Fruit fly (Drosophila melanogaster) whole organism, embryonic: ENCODE results near the gene CG17169.

Experiments
- CG10366 ChIP-seq: fragments of 200-800 bp; sonication (Bioruptor generic); IDR thresholded peaks from 2 replicates; pipeline ENCODE4 v1.3.6; 2022; ENCODE audit warnings: missing biosample characterization, missing genetic modification characterization
- CG10565 ChIP-seq: fragments of 200-800 bp; sonication (Bioruptor generic); optimal IDR thresholded peaks from 3 replicates; lab custom pipeline; 2016; ENCODE audit warnings: missing biosample characterization, mild to moderate bottlenecking, missing genetic modification characterization
- CG11696 ChIP-seq: fragments of 200-800 bp; sonication (Bioruptor generic); IDR thresholded peaks from 2 replicates; pipeline ENCODE4 v1.3.6; 2022; ENCODE audit warnings: missing biosample characterization, missing genetic modification characterization
- CG12744 ChIP-seq: fragments of 200-800 bp; sonication (Bioruptor generic); optimal IDR thresholded peaks from 2 replicates; lab custom pipeline; 2016; ENCODE audit warnings: missing biosample characterization, missing genetic modification characterization
- CG13296 ChIP-seq: fragments of 200-800 bp; sonication (Bioruptor generic); optimal IDR thresholded peaks from 3 replicates; lab custom pipeline; 2018; ENCODE audit warnings: missing biosample characterization, mild to moderate bottlenecking, missing genetic modification characterization
- CG13894 ChIP-seq: fragments of 200-800 bp; sonication (Bioruptor generic); optimal IDR thresholded peaks from 3 replicates; lab custom pipeline; 2018; ENCODE audit warnings: missing biosample characterization, mild to moderate bottlenecking, missing genetic modification characterization, moderate library complexity
- CG14050 ChIP-seq: fragments of 200-800 bp; sonication (Bioruptor generic); IDR thresholded peaks from 3 replicates; pipeline ENCODE4 v1.3.6; 2022; ENCODE audit warnings: missing biosample characterization, missing genetic modification characterization
- CG15073 ChIP-seq: fragments of 200-800 bp; sonication (Bioruptor generic); optimal IDR thresholded peaks from 2 replicates; lab custom pipeline; 2016; ENCODE audit warnings: missing biosample characterization, missing genetic modification characterization
- CG16813 ChIP-seq: fragments of 200-800 bp; sonication (Bioruptor generic); IDR thresholded peaks from 3 replicates; pipeline ENCODE4 v1.3.6; 2022; ENCODE audit warnings: missing biosample characterization, missing genetic modification characterization; ENCODE audit not compliant: partially characterized antibody
- CG16815 ChIP-seq: fragments of 200-800 bp; sonication (Bioruptor generic); optimal IDR thresholded peaks from 3 replicates; lab custom pipeline; 2017; ENCODE audit warnings: missing biosample characterization, mild to moderate bottlenecking, missing genetic modification characterization
- CG17361 ChIP-seq: fragments of 200-800 bp; sonication (Bioruptor generic); IDR thresholded peaks from 3 replicates; pipeline ENCODE4 v1.3.6; 2022; ENCODE audit warnings: missing biosample characterization, missing genetic modification characterization
- CG17802 ChIP-seq: fragments of 200-800 bp; sonication (Bioruptor generic); optimal IDR thresholded peaks from 2 replicates; lab custom pipeline; 2018; ENCODE audit warnings: missing biosample characterization, mild to moderate bottlenecking, missing genetic modification characterization, moderate library complexity
- CG18262 ChIP-seq: fragments of 200-800 bp; optimal IDR thresholded peaks from 3 replicates; lab custom pipeline; 2019; ENCODE audit warnings: missing biosample characterization, mild to moderate bottlenecking, missing genetic modification characterization, moderate library complexity
- CG2116 ChIP-seq: fragments of 200-800 bp; sonication (Bioruptor generic); optimal IDR thresholded peaks from 3 replicates; lab custom pipeline; 2018; ENCODE audit warnings: missing biosample characterization, mild to moderate bottlenecking, missing genetic modification characterization
- CG2199 ChIP-seq: fragments of 200-800 bp; sonication (Bioruptor generic); IDR thresholded peaks from 3 replicates; pipeline ENCODE4 v1.3.6; 2022; ENCODE audit warnings: missing biosample characterization, missing genetic modification characterization
- CG3847 ChIP-seq: fragments of 200-800 bp; sonication (Bioruptor generic); IDR thresholded peaks from 2 replicates; pipeline ENCODE4 v1.3.6; 2022; ENCODE audit warnings: missing biosample characterization, missing genetic modification characterization
- CG6791 ChIP-seq: fragments of 200-800 bp; sonication (Bioruptor generic); IDR thresholded peaks from 3 replicates; pipeline ENCODE4 v1.3.6; 2022; ENCODE audit warnings: missing biosample characterization, missing genetic modification characterization; ENCODE audit not compliant: partially characterized antibody
- CG9932 ChIP-seq: fragments of 200-800 bp; sonication (Bioruptor generic); IDR thresholded peaks from 2 replicates; pipeline ENCODE4 v1.3.6; 2022; ENCODE audit warnings: missing biosample characterization, missing genetic modification characterization
- Dip3 ChIP-seq: fragments of 200-800 bp; sonication (Bioruptor generic); optimal IDR thresholded peaks from 3 replicates; lab custom pipeline; 2016; ENCODE audit warnings: missing biosample characterization, missing genetic modification characterization
- Dll ChIP-seq: fragments of 200-800 bp; sonication (Bioruptor generic); IDR thresholded peaks from 4 replicates; pipeline ENCODE4 v1.3.6; 2022; ENCODE audit warnings: missing biosample characterization, missing genetic modification characterization; ENCODE audit not compliant: partially characterized antibody
- Doc2 ChIP-seq: fragments of 200-800 bp; sonication (Bioruptor generic); IDR thresholded peaks from 2 replicates; pipeline ENCODE4 v1.3.6; 2022; ENCODE audit warnings: missing biosample characterization, missing genetic modification characterization
- Gug ChIP-seq: fragments of 200-800 bp; sonication (Bioruptor generic); IDR thresholded peaks from 4 replicates; pipeline ENCODE4 v1.3.6; 2022; ENCODE audit warnings: missing biosample characterization, missing genetic modification characterization
- HLH3B ChIP-seq: fragments of 200-800 bp; sonication (Bioruptor generic); IDR thresholded peaks from 2 replicates; pipeline ENCODE4 v1.3.6; 2022; ENCODE audit warnings: missing biosample characterization, missing genetic modification characterization
- HmgZ ChIP-seq: fragments of 200-800 bp; sonication (Bioruptor generic); optimal IDR thresholded peaks from 2 replicates; lab custom pipeline; 2018; ENCODE audit warnings: missing biosample characterization, mild to moderate bottlenecking, missing genetic modification characterization
- Lhr ChIP-seq: fragments of 200-800 bp; sonication (Bioruptor generic); optimal IDR thresholded peaks from 3 replicates; lab custom pipeline; 2017; ENCODE audit warnings: mild to moderate bottlenecking, missing biosample characterization, missing genetic modification reagents, missing genetic modification characterization
- Max ChIP-seq: fragments of 200-800 bp; sonication (Bioruptor generic); optimal IDR thresholded peaks from 2 replicates; lab custom pipeline; 2016; ENCODE audit warnings: missing biosample characterization, mild to moderate bottlenecking, missing genetic modification characterization
- Oaz ChIP-seq: fragments of 200-800 bp; sonication (Bioruptor generic); IDR thresholded peaks from 2 replicates; pipeline ENCODE4 v1.3.6; 2022; ENCODE audit warnings: missing biosample characterization, missing genetic modification characterization
- Ptx1 ChIP-seq: fragments of 200-800 bp; sonication (Bioruptor generic); IDR thresholded peaks from 2 replicates; pipeline ENCODE4 v1.3.6; 2022; ENCODE audit warnings: missing biosample characterization, missing genetic modification characterization
- Sox102F ChIP-seq: fragments of 200-800 bp; sonication (Bioruptor generic); optimal IDR thresholded peaks from 2 replicates; lab custom pipeline; 2018; ENCODE audit warnings: missing biosample characterization, mild to moderate bottlenecking, missing genetic modification characterization, moderate library complexity
- Sry-δ ChIP-seq: fragments of 200-800 bp; sonication (Bioruptor generic); optimal IDR thresholded peaks from 2 replicates; lab custom pipeline; 2016; ENCODE audit warnings: missing biosample characterization, missing genetic modification characterization
- Stat92E ChIP-seq, 3 experiments: fragments of >200 bp in 2 of 3; fragments of 200-800 bp in 1 of 3; sonication (Bioruptor generic) in 1 of 3; optimal IDR thresholded peaks; 2 replicates each; lab custom pipeline; 2017 to 2019; ENCODE audit warnings: missing biosample characterization in 3 of 3, missing genetic modification characterization in 3 of 3, mild to moderate bottlenecking in 1 of 3, moderate library complexity in 1 of 3
- TFAM ChIP-seq: fragments of 200-800 bp; sonication (Bioruptor generic); optimal IDR thresholded peaks from 2 replicates; lab custom pipeline; 2017; ENCODE audit warnings: missing biosample characterization, missing genetic modification characterization, inconsistent platforms
- Taf1 ChIP-seq: fragments of 200-800 bp; sonication (Bioruptor generic); IDR thresholded peaks from 2 replicates; pipeline ENCODE4 v1.3.6; 2022; ENCODE audit warnings: missing biosample characterization, missing genetic modification characterization
- YL-1 ChIP-seq: fragments of 200-800 bp; sonication (Bioruptor generic); optimal IDR thresholded peaks from 3 replicates; lab custom pipeline; 2017; ENCODE audit warnings: missing biosample characterization, mild to moderate bottlenecking, missing genetic modification characterization
- bab2 ChIP-seq: fragments of 200-800 bp; sonication (Bioruptor generic); optimal IDR thresholded peaks from 2 replicates; lab custom pipeline; 2016; ENCODE audit warnings: missing biosample characterization, missing genetic modification characterization
- btn ChIP-seq: fragments of 200-800 bp; sonication (Bioruptor generic); optimal IDR thresholded peaks from 2 replicates; lab custom pipeline; 2016; ENCODE audit warnings: missing biosample characterization, missing genetic modification characterization
- crc ChIP-seq: fragments of 200-800 bp; sonication (Bioruptor generic); optimal IDR thresholded peaks from 2 replicates; lab custom pipeline; 2016; ENCODE audit warnings: missing biosample characterization, missing genetic modification characterization
- exex ChIP-seq: fragments of 200-800 bp; sonication (Bioruptor generic); optimal IDR thresholded peaks from 4 replicates; lab custom pipeline; 2018; ENCODE audit warnings: missing biosample characterization, mild to moderate bottlenecking, missing genetic modification characterization, moderate library complexity
- gce ChIP-seq: fragments of 200-800 bp; sonication (Bioruptor generic); IDR thresholded peaks from 3 replicates; pipeline ENCODE4 v1.3.6; 2022; ENCODE audit warnings: missing biosample characterization, missing genetic modification characterization
- gcm ChIP-seq: fragments of 200-800 bp; sonication (Bioruptor generic); optimal IDR thresholded peaks from 2 replicates; lab custom pipeline; 2019; ENCODE audit warnings: missing biosample characterization, mild to moderate bottlenecking, missing genetic modification characterization, moderate library complexity
- kay ChIP-seq: fragments of 200-800 bp; sonication (Bioruptor generic); optimal IDR thresholded peaks from 2 replicates; lab custom pipeline; 2016; ENCODE audit warnings: missing biosample characterization, missing genetic modification characterization
- mld ChIP-seq: fragments of 200-800 bp; sonication (Bioruptor generic); IDR thresholded peaks from 3 replicates; pipeline ENCODE4 v1.3.6; 2022; ENCODE audit warnings: missing biosample characterization, missing genetic modification characterization; ENCODE audit not compliant: partially characterized antibody
- nerfin-2 ChIP-seq: fragments of 200-800 bp; sonication (Bioruptor generic); IDR thresholded peaks from 2 replicates; pipeline ENCODE4 v1.3.6; 2022; ENCODE audit warnings: missing biosample characterization, missing genetic modification characterization; ENCODE audit not compliant: partially characterized antibody
- oc ChIP-seq: fragments of 200-800 bp; sonication (Bioruptor generic); optimal IDR thresholded peaks from 2 replicates; lab custom pipeline; 2018; ENCODE audit warnings: missing biosample characterization, mild to moderate bottlenecking, missing genetic modification characterization, moderate library complexity
- sd ChIP-seq: fragments of 200-800 bp; sonication (Bioruptor generic); optimal IDR thresholded peaks from 3 replicates; lab custom pipeline; 2018; ENCODE audit warnings: missing biosample characterization, mild to moderate bottlenecking, missing genetic modification characterization, moderate library complexity
- sisA ChIP-seq: fragments of 200-800 bp; sonication (Bioruptor generic); IDR thresholded peaks from 2 replicates; pipeline ENCODE4 v1.3.6; 2022; ENCODE audit warnings: missing biosample characterization, missing genetic modification characterization
- tap ChIP-seq: fragments of 200-800 bp; optimal IDR thresholded peaks from 3 replicates; lab custom pipeline; 2019; ENCODE audit warnings: missing biosample characterization, mild to moderate bottlenecking, missing genetic modification characterization, moderate library complexity
- toy ChIP-seq: fragments of 200-800 bp; sonication (Bioruptor generic); IDR thresholded peaks from 2 replicates; pipeline ENCODE4 v1.3.6; 2022; ENCODE audit warnings: missing biosample characterization, missing genetic modification characterization
- unc-4 ChIP-seq: fragments of 200-800 bp; sonication (Bioruptor generic); IDR thresholded peaks from 2 replicates; pipeline ENCODE4 v1.3.6; 2022; ENCODE audit warnings: missing biosample characterization, missing genetic modification characterization; ENCODE audit not compliant: partially characterized antibody
- wek ChIP-seq: fragments of 200-800 bp; sonication (Bioruptor generic); optimal IDR thresholded peaks from 3 replicates; lab custom pipeline; 2018; ENCODE audit warnings: missing biosample characterization, mild to moderate bottlenecking, missing genetic modification characterization, moderate library complexity
- wor ChIP-seq: fragments of 200-800 bp; sonication (Bioruptor generic); IDR thresholded peaks from 2 replicates; pipeline ENCODE4 v1.3.6; 2022; ENCODE audit warnings: missing biosample characterization, missing genetic modification characterization

The CG17169 gene

DNA sequence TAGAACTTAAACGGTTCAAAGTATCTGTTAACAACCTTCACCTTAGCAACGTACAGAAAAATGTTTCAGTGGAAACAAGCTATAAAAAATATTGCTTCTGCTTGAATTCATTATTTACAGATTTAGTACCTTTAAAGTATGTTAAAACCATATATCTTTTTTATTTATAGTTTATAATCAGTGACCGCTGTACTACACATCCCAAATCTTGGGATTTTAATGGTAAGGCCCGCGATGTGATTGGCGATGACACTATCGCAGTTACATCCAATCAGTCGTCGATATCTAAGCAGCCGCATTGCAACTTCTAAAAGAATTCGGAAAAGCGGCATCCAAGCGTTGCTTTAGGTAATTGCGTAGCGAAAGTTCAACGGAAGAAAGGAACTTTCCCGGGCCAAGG is 12.8 kb downstream of the CG17169 start (continued):
- no peak for TF ChIP-seq Doc2 (GFP tag; lab: Robert Waterston, UW)
- TF ChIP-seq Dll: peak; percentile 67
- no peak for TF ChIP-seq CG2199 (GFP tag; lab: Robert Waterston, UW)
- TF ChIP-seq Oaz (GFP tag; lab: Robert Waterston, UW): no peak
- no peak for TF ChIP-seq wek (GFP tag; lab: Kevin White, UChicago)
- TF ChIP-seq CG16815 (GFP tag; lab: Kevin White, UChicago): no peak
- TF ChIP-seq YL-1 (GFP tag; lab: Kevin White, UChicago): no peak
- no peak for TF ChIP-seq CG15073 (GFP tag; lab: Kevin White, UChicago)
- no peak for TF ChIP-seq Lhr (GFP tag; lab: Kevin White, UChicago)
- no peak for TF ChIP-seq bab2 (GFP tag; lab: Kevin White, UChicago)
- TF ChIP-seq unc-4 (GFP tag; lab: Robert Waterston, UW): peak; percentile 61; the same call in 1 of the 2 replicates
- TF ChIP-seq tap (tag; lab: Kevin White, UChicago): no peak
- no peak for TF ChIP-seq CG13296 (GFP tag; lab: Kevin White, UChicago)
- peak; percentile 70 for TF ChIP-seq CG16813 (GFP tag; lab: Robert Waterston, UW)
- TF ChIP-seq CG14050 (GFP tag; lab: Robert Waterston, UW): no peak
- no peak for TF ChIP-seq gce (GFP tag; lab: Robert Waterston, UW)
- TF ChIP-seq CG2116: no peak
- no peak for TF ChIP-seq CG6791 (GFP tag; lab: Robert Waterston, UW)
- no peak for TF ChIP-seq HLH3B (GFP tag; lab: Robert Waterston, UW)
- TF ChIP-seq nerfin-2 (GFP tag; lab: Robert Waterston, UW): no peak
- TF ChIP-seq oc (tag; lab: Kevin White, UChicago): no peak
- TF ChIP-seq Ptx1 (GFP tag; lab: Robert Waterston, UW): no peak
- no peak for TF ChIP-seq crc (GFP tag; lab: Kevin White, UChicago)
- TF ChIP-seq CG18262 (tag; lab: Kevin White, UChicago): no peak
- TF ChIP-seq Sry-δ (GFP tag; lab: Kevin White, UChicago): peak; percentile 69
- no peak for TF ChIP-seq mld
- TF ChIP-seq HmgZ (tag; lab: Kevin White, UChicago): no peak
- TF ChIP-seq CG12744 (GFP tag; lab: Kevin White, UChicago): no peak
- TF ChIP-seq CG11696: no peak
- no peak for TF ChIP-seq wor (GFP tag; lab: Robert Waterston, UW)
- no peak for TF ChIP-seq Dip3 (GFP tag; lab: Kevin White, UChicago)
- peak; percentile 16 for TF ChIP-seq sd (tag; lab: Kevin White, UChicago)
- TF ChIP-seq CG10366 (GFP tag; lab: Robert Waterston, UW): no peak
- no peak for TF ChIP-seq kay (GFP tag; lab: Kevin White, UChicago)
- peak; percentile 31; the same call in 1 of the 4 replicates for TF ChIP-seq Gug (GFP tag; lab: Robert Waterston, UW)
- peak; percentile 84 for TF ChIP-seq CG17802 (tag; lab: Kevin White, UChicago)
- TF ChIP-seq Max (GFP tag; lab: Kevin White, UChicago): no peak
- TF ChIP-seq exex: no peak
- no peak for TF ChIP-seq Stat92E (GFP tag; optimal IDR thresholded peaks at IDR 0.05; lab: Kevin White, UChicago)
- TF ChIP-seq btn: no peak
- TF ChIP-seq gcm: no peak
- no peak for TF ChIP-seq CG3847 (GFP tag; lab: Robert Waterston, UW)
- TF ChIP-seq CG13894 (tag; lab: Kevin White, UChicago): no peak
- TF ChIP-seq sisA (GFP tag; lab: Robert Waterston, UW): no peak
- peak; percentile 57 for TF ChIP-seq CG9932
- no peak for TF ChIP-seq toy (GFP tag; lab: Robert Waterston, UW)
- TF ChIP-seq Sox102F: no peak
- no peak for TF ChIP-seq TFAM (GFP tag; lab: Kevin White, UChicago)
- no peak for TF ChIP-seq Taf1 (GFP tag; lab: Robert Waterston, UW)
- TF ChIP-seq CG17361 (GFP tag; lab: Robert Waterston, UW): no peak
- TF ChIP-seq CG10565 (GFP tag; lab: Kevin White, UChicago): no peak
